Fruit fly (Drosophila melanogaster) whole organism, embryonic: ENCODE results near the gene JIL-1.
A peak's percentile ranks its signal among the peaks of the same experiment; 100 is the strongest.

Source experiments
- Abd-B ChIP-seq: fragments of 200-800 bp; sonication (Bioruptor generic); optimal IDR thresholded peaks from 2 replicates; lab custom pipeline; 2018; ENCODE audit warnings: missing biosample characterization, mild to moderate bottlenecking, missing genetic modification characterization, moderate library complexity
- Bteb2 ChIP-seq: fragments of 200-800 bp; sonication (Bioruptor generic); optimal IDR thresholded peaks from 2 replicates; lab custom pipeline; 2016; ENCODE audit warnings: missing biosample characterization, missing genetic modification characterization
- CG10979 ChIP-seq: fragments of 200-800 bp; sonication (Bioruptor generic); optimal IDR thresholded peaks from 2 replicates; lab custom pipeline; 2018; ENCODE audit warnings: missing biosample characterization, mild to moderate bottlenecking, missing genetic modification characterization, moderate library complexity
- CG11695 ChIP-seq: fragments of 200-800 bp; sonication (Bioruptor generic); IDR thresholded peaks from 3 replicates; pipeline ENCODE4 v1.3.6; 2022; ENCODE audit warnings: missing biosample characterization, missing genetic modification characterization
- CG12071 ChIP-seq: fragments of 200-800 bp; sonication (Bioruptor generic); optimal IDR thresholded peaks from 3 replicates; lab custom pipeline; 2018; ENCODE audit warnings: missing biosample characterization, mild to moderate bottlenecking, missing genetic modification characterization
- CG13424 ChIP-seq: fragments of 200-800 bp; sonication (Bioruptor generic); optimal IDR thresholded peaks from 2 replicates; lab custom pipeline; 2019; ENCODE audit warnings: missing biosample characterization, mild to moderate bottlenecking, missing genetic modification characterization, moderate library complexity
- CG14860 ChIP-seq: fragments of 200-800 bp; sonication (Bioruptor generic); IDR thresholded peaks from 3 replicates; pipeline ENCODE4 v1.3.6; 2022; ENCODE audit warnings: missing biosample characterization, missing genetic modification characterization; ENCODE audit not compliant: partially characterized antibody
- CG16863 ChIP-seq: fragments of 200-800 bp; sonication (Bioruptor generic); optimal IDR thresholded peaks from 3 replicates; lab custom pipeline; 2016; ENCODE audit warnings: missing biosample characterization, missing genetic modification characterization
- CG17328 ChIP-seq: fragments of 200-800 bp; sonication (Bioruptor generic); IDR thresholded peaks from 2 replicates; pipeline ENCODE4 v1.3.6; 2022; ENCODE audit warnings: missing biosample characterization, missing genetic modification characterization
- CG17612 ChIP-seq: fragments of 200-800 bp; sonication (Bioruptor generic); IDR thresholded peaks from 2 replicates; pipeline ENCODE4 v1.3.6; 2022; ENCODE audit warnings: missing biosample characterization, missing genetic modification characterization
- CG2678 ChIP-seq: fragments of 200-800 bp; sonication (Bioruptor generic); optimal IDR thresholded peaks from 3 replicates; lab custom pipeline; 2019; ENCODE audit warnings: missing biosample characterization, mild to moderate bottlenecking, missing genetic modification characterization, moderate library complexity
- CG2875 ChIP-seq: fragments of 200-800 bp; sonication (Bioruptor generic); optimal IDR thresholded peaks from 2 replicates; lab custom pipeline; 2017; ENCODE audit warnings: missing biosample characterization, mild to moderate bottlenecking, missing genetic modification characterization, missing genetic modification reagents
- CG2889 ChIP-seq: fragments of 200-800 bp; sonication (Bioruptor generic); IDR thresholded peaks from 3 replicates; pipeline ENCODE4 v1.3.6; 2022; ENCODE audit warnings: missing biosample characterization, missing genetic modification characterization
- CG31441 ChIP-seq: fragments of 200-800 bp; sonication (Bioruptor generic); IDR thresholded peaks from 2 replicates; pipeline ENCODE4 v1.3.6; 2022; ENCODE audit warnings: missing biosample characterization, missing genetic modification characterization
- CG32772 ChIP-seq: fragments of 200-800 bp; sonication (Bioruptor generic); IDR thresholded peaks from 2 replicates; pipeline ENCODE4 v1.3.6; 2022; ENCODE audit warnings: missing biosample characterization, missing genetic modification characterization
- CG33213 ChIP-seq: fragments of 200-800 bp; sonication (Bioruptor generic); optimal IDR thresholded peaks from 3 replicates; lab custom pipeline; 2016; ENCODE audit warnings: missing biosample characterization, missing genetic modification characterization
- CG3995 ChIP-seq: fragments of 200-800 bp; sonication (Bioruptor generic); optimal IDR thresholded peaks from 3 replicates; lab custom pipeline; 2016; ENCODE audit warnings: missing biosample characterization, missing genetic modification characterization
- CG4424 ChIP-seq: fragments of 200-800 bp; sonication (Bioruptor generic); optimal IDR thresholded peaks from 3 replicates; lab custom pipeline; 2016; ENCODE audit warnings: missing biosample characterization, missing genetic modification characterization
- CG8388 ChIP-seq: fragments of 200-800 bp; sonication (Bioruptor generic); optimal IDR thresholded peaks from 2 replicates; lab custom pipeline; 2019; ENCODE audit warnings: missing biosample characterization, mild to moderate bottlenecking, missing genetic modification characterization, moderate library complexity
- CrebB ChIP-seq: fragments of 200-800 bp; sonication (Bioruptor generic); optimal IDR thresholded peaks from 3 replicates; lab custom pipeline; 2018; ENCODE audit warnings: missing biosample characterization, mild to moderate bottlenecking, missing genetic modification characterization
- D19A ChIP-seq: fragments of 200-800 bp; optimal IDR thresholded peaks from 3 replicates; lab custom pipeline; 2019; ENCODE audit warnings: missing biosample characterization, mild to moderate bottlenecking, missing genetic modification characterization, moderate library complexity
- Dbx ChIP-seq: fragments of 200-800 bp; sonication (Bioruptor generic); IDR thresholded peaks from 3 replicates; pipeline ENCODE4 v1.3.6; 2022; ENCODE audit warnings: missing biosample characterization, missing genetic modification characterization
- Jarid2 ChIP-seq: fragments of 200-800 bp; sonication (Bioruptor generic); optimal IDR thresholded peaks from 3 replicates; lab custom pipeline; 2017; ENCODE audit warnings: mild to moderate bottlenecking, missing biosample characterization, missing genetic modification reagents, missing genetic modification characterization
- Lhr ChIP-seq: fragments of 200-800 bp; sonication (Bioruptor generic); optimal IDR thresholded peaks from 3 replicates; lab custom pipeline; 2017; ENCODE audit warnings: mild to moderate bottlenecking, missing biosample characterization, missing genetic modification reagents, missing genetic modification characterization
- Neu2 ChIP-seq: fragments of 200-800 bp; sonication (Bioruptor generic); optimal IDR thresholded peaks from 3 replicates; lab custom pipeline; 2016; ENCODE audit warnings: missing biosample characterization, missing genetic modification characterization, borderline replicate concordance
- Nf-YC ChIP-seq: fragments of 200-800 bp; optimal IDR thresholded peaks from 3 replicates; lab custom pipeline; 2019; ENCODE audit warnings: missing biosample characterization, mild to moderate bottlenecking, missing genetic modification characterization, moderate library complexity
- Oli ChIP-seq: fragments of 200-800 bp; sonication (Bioruptor generic); optimal IDR thresholded peaks from 2 replicates; lab custom pipeline; 2018; ENCODE audit warnings: missing biosample characterization, mild to moderate bottlenecking, missing genetic modification characterization, moderate library complexity
- PHDP ChIP-seq: fragments of 200-800 bp; sonication (Bioruptor generic); optimal IDR thresholded peaks from 3 replicates; lab custom pipeline; 2018; ENCODE audit warnings: missing biosample characterization, mild to moderate bottlenecking, missing genetic modification characterization, moderate library complexity
- Poxn ChIP-seq: fragments of 200-800 bp; sonication (Bioruptor generic); IDR thresholded peaks from 2 replicates; pipeline ENCODE4 v1.3.6; 2022; ENCODE audit warnings: missing biosample characterization, missing genetic modification characterization
- Sry-β ChIP-seq: fragments of 200-800 bp; sonication (Bioruptor generic); optimal IDR thresholded peaks from 2 replicates; lab custom pipeline; 2018; ENCODE audit warnings: missing biosample characterization, mild to moderate bottlenecking, missing genetic modification characterization, moderate library complexity
- Usf ChIP-seq: fragments of 200-800 bp; sonication (Bioruptor generic); optimal IDR thresholded peaks from 2 replicates; lab custom pipeline; 2017; ENCODE audit warnings: missing genotype, missing biosample characterization, missing genetic modification characterization
- YL-1 ChIP-seq: fragments of 200-800 bp; sonication (Bioruptor generic); optimal IDR thresholded peaks from 3 replicates; lab custom pipeline; 2017; ENCODE audit warnings: missing biosample characterization, mild to moderate bottlenecking, missing genetic modification characterization
- abd-A ChIP-seq: fragments of 200-800 bp; sonication (Bioruptor generic); optimal IDR thresholded peaks from 3 replicates; lab custom pipeline; 2019; ENCODE audit warnings: missing biosample characterization, mild to moderate bottlenecking, missing genetic modification characterization, moderate library complexity
- ato ChIP-seq: fragments of 200-800 bp; sonication (Bioruptor generic); IDR thresholded peaks from 2 replicates; pipeline ENCODE4 v1.3.6; 2022; ENCODE audit warnings: missing biosample characterization, missing genetic modification characterization; ENCODE audit not compliant: partially characterized antibody
- corto ChIP-seq: fragments of 200-800 bp; sonication (Bioruptor generic); optimal IDR thresholded peaks from 2 replicates; lab custom pipeline; 2016; ENCODE audit warnings: missing biosample characterization, mild to moderate bottlenecking, missing genetic modification characterization, moderate library complexity
- crol ChIP-seq: fragments of 200-800 bp; sonication (Bioruptor generic); IDR thresholded peaks from 2 replicates; pipeline ENCODE4 v1.3.6; 2022; ENCODE audit warnings: missing biosample characterization, missing genetic modification characterization
- dan ChIP-seq: fragments of 200-800 bp; sonication (Bioruptor generic); IDR thresholded peaks from 2 replicates; pipeline ENCODE4 v1.3.6; 2022; ENCODE audit warnings: missing biosample characterization, missing genetic modification characterization
- exex ChIP-seq: fragments of 200-800 bp; sonication (Bioruptor generic); optimal IDR thresholded peaks from 4 replicates; lab custom pipeline; 2018; ENCODE audit warnings: missing biosample characterization, mild to moderate bottlenecking, missing genetic modification characterization, moderate library complexity
- fd3F ChIP-seq: fragments of 200-800 bp; sonication (Bioruptor generic); optimal IDR thresholded peaks from 2 replicates; lab custom pipeline; 2018; ENCODE audit warnings: missing biosample characterization, mild to moderate bottlenecking, missing genetic modification characterization, moderate library complexity
- inv ChIP-seq: fragments of 200-800 bp; sonication (Bioruptor generic); IDR thresholded peaks from 2 replicates; pipeline ENCODE4 v1.3.6; 2022; ENCODE audit warnings: missing biosample characterization, missing genetic modification characterization; ENCODE audit not compliant: partially characterized antibody
- kah ChIP-seq: fragments of 200-800 bp; sonication (Bioruptor generic); optimal IDR thresholded peaks from 2 replicates; lab custom pipeline; 2018; ENCODE audit warnings: missing biosample characterization, mild to moderate bottlenecking, missing genetic modification characterization
- kay ChIP-seq: fragments of 200-800 bp; sonication (Bioruptor generic); optimal IDR thresholded peaks from 2 replicates; lab custom pipeline; 2016; ENCODE audit warnings: missing biosample characterization, missing genetic modification characterization
- otp ChIP-seq: fragments of 200-800 bp; sonication (Bioruptor generic); IDR thresholded peaks from 3 replicates; pipeline ENCODE4, ENCODE4 v1.3.6; 2022; ENCODE audit warnings: missing biosample characterization, missing genetic modification characterization
- pho ChIP-seq: fragments of 200-800 bp; sonication (Bioruptor generic); optimal IDR thresholded peaks from 2 replicates; lab custom pipeline; 2016; ENCODE audit warnings: missing biosample characterization, missing genetic modification characterization
- pita ChIP-seq: fragments of 200-800 bp; sonication (Bioruptor generic); optimal IDR thresholded peaks from 2 replicates; lab custom pipeline; 2017; ENCODE audit warnings: missing biosample characterization, mild to moderate bottlenecking, missing genetic modification characterization
- pnt ChIP-seq: fragments of 200-800 bp; sonication (Bioruptor generic); optimal IDR thresholded peaks from 3 replicates; lab custom pipeline; 2016; ENCODE audit warnings: missing biosample characterization, missing genetic modification characterization
- pum ChIP-seq: fragments of 200-800 bp; sonication (Bioruptor generic); optimal IDR thresholded peaks from 2 replicates; lab custom pipeline; 2016; ENCODE audit warnings: missing biosample characterization, missing genetic modification characterization
- ro ChIP-seq: fragments of 200-800 bp; sonication (Bioruptor generic); IDR thresholded peaks from 2 replicates; pipeline ENCODE4 v1.3.6; 2022; ENCODE audit warnings: missing biosample characterization, missing genetic modification characterization
- sens-2 ChIP-seq: fragments of 200-800 bp; sonication (Bioruptor generic); IDR thresholded peaks from 2 replicates; pipeline ENCODE4 v1.3.6; 2022; ENCODE audit warnings: missing biosample characterization, missing genetic modification characterization
- sima ChIP-seq: fragments of 200-800 bp; sonication (Bioruptor generic); optimal IDR thresholded peaks from 2 replicates; lab custom pipeline; 2016; ENCODE audit warnings: missing biosample characterization, missing genetic modification characterization
- sug ChIP-seq: fragments of 200-800 bp; optimal IDR thresholded peaks from 2 replicates; lab custom pipeline; 2019; ENCODE audit warnings: missing biosample characterization, mild to moderate bottlenecking, missing genetic modification characterization, moderate library complexity
- toy ChIP-seq: fragments of 200-800 bp; sonication (Bioruptor generic); IDR thresholded peaks from 2 replicates; pipeline ENCODE4 v1.3.6; 2022; ENCODE audit warnings: missing biosample characterization, missing genetic modification characterization

JIL-1 gene

DNA sequence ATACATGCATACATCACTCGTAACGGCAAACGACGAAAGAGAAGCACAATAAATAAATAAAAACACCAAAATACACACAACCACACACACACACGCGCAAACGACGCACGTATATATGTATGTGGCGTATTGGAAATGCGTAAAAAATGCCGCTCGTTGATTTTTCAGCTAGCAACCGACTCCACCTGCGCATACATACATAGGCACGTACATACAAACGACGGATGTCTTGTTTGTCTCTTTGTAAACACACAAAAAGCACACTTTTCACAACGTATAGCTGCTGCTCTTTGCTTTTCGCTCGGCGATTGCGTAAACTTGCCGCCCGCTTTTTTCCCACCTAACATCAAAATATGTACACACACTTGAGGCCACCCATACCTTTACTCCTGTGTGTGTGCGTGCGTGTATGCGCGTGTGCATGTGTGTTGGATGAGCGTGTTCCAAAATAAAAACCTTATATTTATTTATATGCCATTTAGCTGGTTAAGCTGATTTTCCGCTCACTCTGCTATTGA is 27.0 kb upstream of the JIL-1 start (continued):
- TF ChIP-seq CG17612 (GFP tag; lab: Robert Waterston, UW), result no peak
- no peak for TF ChIP-seq pnt
- no peak for TF ChIP-seq CG32772 (GFP tag; lab: Robert Waterston, UW)
- 0 out of 3 replicates have a peak, but pooled peaks have one; percentile 14 for TF ChIP-seq CG11695 (GFP tag; lab: Robert Waterston, UW)
- no peak for TF ChIP-seq kay
- no peak for TF ChIP-seq CG33213
- TF ChIP-seq PHDP (tag; lab: Kevin White, UChicago), result peak; percentile 53
- TF ChIP-seq CG13424, result peak; percentile 38
- TF ChIP-seq otp (GFP tag; lab: Robert Waterston, UW), result no peak
- TF ChIP-seq D19A (tag; lab: Kevin White, UChicago), result no peak
- TF ChIP-seq abd-A (tag; lab: Kevin White, UChicago), result peak; percentile 96
- no peak for TF ChIP-seq sima
- TF ChIP-seq inv (GFP tag; lab: Robert Waterston, UW), result no peak
- TF ChIP-seq fd3F (GFP tag; lab: Kevin White, UChicago), result no peak
- TF ChIP-seq pita (GFP tag; lab: Kevin White, UChicago), result no peak
- TF ChIP-seq toy (GFP tag; lab: Robert Waterston, UW), result no peak
- TF ChIP-seq Usf (GFP tag; lab: Kevin White, UChicago), result no peak
- TF ChIP-seq sug (tag; lab: Kevin White, UChicago), result peak; percentile 79
- TF ChIP-seq YL-1, result peak; percentile 14
- no peak for TF ChIP-seq pho (GFP tag; lab: Kevin White, UChicago)
- TF ChIP-seq ro, result no peak
- TF ChIP-seq pum (GFP tag; lab: Kevin White, UChicago), result no peak
- no peak for TF ChIP-seq Neu2 (GFP tag; lab: Kevin White, UChicago)
- TF ChIP-seq CG2875 (GFP tag; lab: Kevin White, UChicago), result peak; percentile 35
- TF ChIP-seq corto (GFP tag; lab: Kevin White, UChicago), result peak; percentile 63
- no peak for TF ChIP-seq CG3995 (GFP tag; lab: Kevin White, UChicago)
- TF ChIP-seq CG17328 (GFP tag; lab: Robert Waterston, UW), result 0 out of 2 replicates have a peak, but pooled peaks have one; percentile 20
- no peak for TF ChIP-seq CG14860
- peak; percentile 60 for TF ChIP-seq kah (GFP tag; lab: Kevin White, UChicago)
- no peak for TF ChIP-seq Poxn (GFP tag; lab: Robert Waterston, UW)
- no peak for TF ChIP-seq Nf-YC (tag; lab: Kevin White, UChicago)
- TF ChIP-seq CG16863, result no peak
- no peak for TF ChIP-seq Jarid2 (GFP tag; lab: Kevin White, UChicago)

DNA sequence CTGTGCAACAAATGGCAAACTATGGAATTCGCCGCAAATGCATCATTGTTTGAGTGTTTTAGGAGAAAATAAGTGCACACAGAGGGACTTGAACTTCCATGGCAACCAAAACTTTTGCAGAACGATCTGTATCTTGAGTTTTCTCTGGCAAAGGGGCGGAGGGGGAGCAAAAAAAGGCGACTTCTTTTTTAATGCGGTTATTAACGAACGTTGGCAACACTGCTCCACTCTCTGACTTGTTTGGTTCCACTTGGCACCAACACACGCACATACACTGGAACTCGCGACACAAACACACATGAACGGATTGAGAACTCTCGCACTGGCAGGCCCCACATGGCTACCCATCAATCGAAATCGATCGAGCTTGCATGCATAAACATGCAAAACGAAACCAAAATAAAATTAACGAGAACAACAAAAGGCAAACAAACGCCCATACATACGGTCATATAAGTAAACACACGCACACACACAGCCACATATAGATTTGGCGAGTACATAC is 26.5 kb upstream of the JIL-1 start:
- TF ChIP-seq CG8388 (GFP tag; lab: Kevin White, UChicago) (no peak), CG12071 (GFP tag; lab: Kevin White, UChicago) (no peak), Oli (tag; lab: Kevin White, UChicago) (no peak), Bteb2 (GFP tag; lab: Kevin White, UChicago) (no peak), CG10979 (no peak), Sry-β (GFP tag; lab: Kevin White, UChicago) (no peak), CG2678 (tag; lab: Kevin White, UChicago) (no peak), CG4424 (GFP tag; lab: Kevin White, UChicago) (no peak), Abd-B (GFP tag; lab: Kevin White, UChicago) (no peak), Dbx (GFP tag; lab: Robert Waterston, UW) (peak; percentile 37; the same call in 1 of the 3 replicates), crol (GFP tag; lab: Robert Waterston, UW) (peak; percentile 77), Lhr (no peak), CG2889 (no peak), ato (GFP tag; lab: Robert Waterston, UW) (no peak), sens-2 (GFP tag; lab: Robert Waterston, UW) (no peak), dan (GFP tag; lab: Robert Waterston, UW) (no peak), CrebB (tag; lab: Kevin White, UChicago) (no peak), CG31441 (no peak), exex (no peak)
